Worm (Caenorhabditis elegans): ENCODE data around the gene C40H1.8.

C40H1.8 gene

ce11 chrIII:9314476-9314875, at the start of gene C40H1.8:
Gene C40H1.8, plus strand, starts transcription at chrIII:9314717.
- TF ChIP-seq flt-1 (GFP tag; IDR thresholded peaks at IDR 0.05) (no peak), tbx-11 (GFP tag; IDR thresholded peaks at IDR 0.05) (no peak), B0310.2 (tag; optimal IDR thresholded peaks at IDR 0.05) (no peak), aly-1 (tag; optimal IDR thresholded peaks at IDR 0.05) (no peak), hmg-4 (GFP tag; optimal IDR thresholded peaks at IDR 0.05) (no peak), F13C5.2 (tag; optimal IDR thresholded peaks at IDR 0.05) (no peak), ceh-13 (GFP tag; optimal IDR thresholded peaks at IDR 0.05) (no peak), pes-1 (GFP tag; IDR thresholded peaks at IDR 0.05) (no peak), ama-1 (optimal IDR thresholded peaks at IDR 0.05) (no peak), tbx-37 (GFP tag; conservative IDR thresholded peaks at IDR 0.05) (no peak), ets-7 (tag; optimal IDR thresholded peaks at IDR 0.05) (no peak)

DNA sequence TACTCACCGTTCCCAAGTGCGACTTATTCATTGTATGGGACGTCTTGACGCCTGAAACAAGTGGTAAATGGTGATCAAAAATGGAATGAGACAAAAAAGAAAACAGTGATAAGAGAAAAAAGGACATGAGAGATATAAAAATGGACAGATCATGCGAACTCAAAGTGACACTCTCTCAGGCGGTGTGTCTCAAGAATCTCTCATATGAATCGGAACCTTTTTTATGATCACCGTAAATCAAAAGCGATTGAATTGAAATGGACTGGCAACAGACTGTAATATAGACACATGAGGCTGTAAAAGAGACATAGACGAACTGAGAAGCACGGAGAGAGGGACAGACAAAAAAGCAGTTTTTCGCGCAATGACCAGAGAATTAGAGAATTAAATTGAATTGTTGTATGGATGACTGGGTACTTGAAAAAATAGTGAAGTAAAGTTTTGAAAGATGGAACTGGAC, 45.5 kb upstream of the C40H1.8 start, which contains the start of gene clip-1:
TSS of gene clip-1 (minus strand) at position 51 of the 460 bp plus-strand sequence.
- TF ChIP-seq hmbx-1 (tag; optimal IDR thresholded peaks at IDR 0.05) (no peak), ets-7 (tag; optimal IDR thresholded peaks at IDR 0.05) (no peak), hmg-4 (GFP tag; optimal IDR thresholded peaks at IDR 0.05) (no peak), B0310.2 (tag; optimal IDR thresholded peaks at IDR 0.05) (no peak), aly-1 (tag; optimal IDR thresholded peaks at IDR 0.05) (no peak), pes-1 (GFP tag; IDR thresholded peaks at IDR 0.05) (no peak), hnd-1 (tag; optimal IDR thresholded peaks at IDR 0.05) (no peak), ceh-13 (GFP tag; optimal IDR thresholded peaks at IDR 0.05) (no peak), tra-4 (tag; optimal IDR thresholded peaks at IDR 0.05) (no peak), flt-1 (GFP tag; IDR thresholded peaks at IDR 0.05) (no peak), scrt-1 (GFP tag; IDR thresholded peaks at IDR 0.05) (no peak), F13C5.2 (tag; optimal IDR thresholded peaks at IDR 0.05) (no peak), ceh-36 (tag; optimal IDR thresholded peaks at IDR 0.05) (no peak)

ce11 chrIII:9270183-9270582, 44.3 kb upstream of the C40H1.8 start:
- TF ChIP-seq ceh-13 (GFP tag; optimal IDR thresholded peaks at IDR 0.05): no peak
- TF ChIP-seq tbx-37 (GFP tag; conservative IDR thresholded peaks at IDR 0.05): no peak
- no peak for TF ChIP-seq scrt-1 (GFP tag; IDR thresholded peaks at IDR 0.05)
- no peak for TF ChIP-seq aly-1 (tag; optimal IDR thresholded peaks at IDR 0.05)
- TF ChIP-seq sea-1 (GFP tag; conservative IDR thresholded peaks at IDR 0.05): no peak
- TF ChIP-seq flt-1 (GFP tag; IDR thresholded peaks at IDR 0.05): no peak
- no peak for TF ChIP-seq ets-7 (tag; optimal IDR thresholded peaks at IDR 0.05)
- no peak for TF ChIP-seq hnd-1 (tag; optimal IDR thresholded peaks at IDR 0.05)
- TF ChIP-seq ceh-36 (tag; optimal IDR thresholded peaks at IDR 0.05): no peak
- TF ChIP-seq ama-1 (optimal IDR thresholded peaks at IDR 0.05): no peak

DNA sequence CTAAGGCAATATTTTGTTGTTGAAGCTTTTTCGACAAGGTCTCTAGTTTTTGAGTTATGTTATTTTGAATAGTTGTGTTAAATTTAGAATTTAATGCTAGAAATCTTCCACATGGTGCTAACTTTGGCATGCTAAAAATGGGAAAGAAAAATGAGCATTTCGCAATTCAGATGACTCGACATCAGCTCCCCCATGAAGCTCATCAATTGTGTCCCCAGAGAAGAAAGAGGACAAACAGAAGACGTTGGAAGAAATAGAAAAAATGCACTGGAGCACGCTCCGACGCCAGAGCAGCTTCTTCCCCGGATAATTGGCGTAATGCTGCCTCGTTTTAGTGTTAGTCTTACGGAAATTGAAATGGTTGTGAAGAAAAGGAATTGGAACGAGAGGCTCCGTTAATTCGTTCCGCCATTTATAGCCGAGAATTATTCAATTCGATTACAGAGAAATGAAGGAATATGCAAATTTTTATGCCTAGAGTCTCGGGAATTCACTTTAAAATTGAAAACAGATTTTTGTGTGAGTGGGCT, 43.1 kb upstream of the C40H1.8 start:
- TF ChIP-seq F13C5.2 (tag; optimal IDR thresholded peaks at IDR 0.05) (no peak), hnd-1 (tag; optimal IDR thresholded peaks at IDR 0.05) (no peak), tbx-37 (GFP tag; conservative IDR thresholded peaks at IDR 0.05) (no peak), ceh-13 (GFP tag; optimal IDR thresholded peaks at IDR 0.05) (no peak), pes-1 (GFP tag; IDR thresholded peaks at IDR 0.05) (no peak), tra-4 (tag; optimal IDR thresholded peaks at IDR 0.05) (no peak), ceh-36 (tag; optimal IDR thresholded peaks at IDR 0.05) (no peak), ets-7 (tag; optimal IDR thresholded peaks at IDR 0.05) (no peak)

DNA sequence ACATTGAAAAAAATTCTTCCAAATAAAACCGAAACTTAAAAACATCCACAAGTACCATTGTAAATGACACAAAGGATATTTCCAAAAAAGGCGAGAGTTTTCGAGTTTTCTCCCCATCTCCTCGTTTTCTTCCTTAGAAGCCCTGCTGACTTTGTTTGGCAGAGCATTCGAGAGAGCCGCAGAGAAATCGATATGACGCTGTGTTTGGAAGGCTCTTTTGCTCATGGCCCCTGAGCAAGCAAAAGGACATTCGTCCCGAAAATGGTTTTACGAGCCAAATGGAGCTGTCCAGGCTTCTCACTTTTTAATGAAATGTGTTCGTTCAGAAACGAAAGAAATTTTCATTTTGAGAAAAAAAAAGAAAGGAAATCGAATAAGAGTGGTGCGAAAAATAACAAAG, 42.4 kb upstream of the C40H1.8 start:
- no peak for TF ChIP-seq flt-1 (GFP tag; IDR thresholded peaks at IDR 0.05)
- no peak for TF ChIP-seq F13C5.2 (tag; optimal IDR thresholded peaks at IDR 0.05)
- TF ChIP-seq tbx-37 (GFP tag; conservative IDR thresholded peaks at IDR 0.05): no peak
- TF ChIP-seq ceh-13 (GFP tag; optimal IDR thresholded peaks at IDR 0.05): no peak
- TF ChIP-seq pes-1 (GFP tag; IDR thresholded peaks at IDR 0.05): no peak
- TF ChIP-seq B0310.2 (tag; optimal IDR thresholded peaks at IDR 0.05): no peak
- TF ChIP-seq ets-7 (tag; optimal IDR thresholded peaks at IDR 0.05): no peak
- TF ChIP-seq sea-1 (GFP tag; conservative IDR thresholded peaks at IDR 0.05): no peak

DNA sequence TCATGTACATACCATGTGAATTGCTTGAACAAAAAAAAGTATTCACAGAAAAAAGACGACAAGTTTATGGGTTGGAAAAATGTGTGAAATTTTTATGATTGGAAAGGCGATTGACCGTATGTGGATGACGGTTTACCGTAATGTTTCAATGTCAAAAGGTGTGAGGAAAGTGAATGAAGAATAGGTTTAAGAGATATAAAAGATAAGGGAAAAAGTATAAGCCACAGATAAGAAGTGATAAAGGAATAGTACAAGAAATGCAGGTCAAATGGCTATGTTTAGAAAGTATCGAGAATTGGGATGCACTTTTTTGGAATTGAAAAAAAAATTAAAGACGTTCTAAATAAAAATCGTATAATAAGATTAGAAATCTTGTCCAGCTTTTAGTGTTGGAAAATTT, 36.7 kb upstream of the C40H1.8 start:
- TF ChIP-seq ceh-13 (GFP tag; optimal IDR thresholded peaks at IDR 0.05) (no peak), ceh-36 (tag; optimal IDR thresholded peaks at IDR 0.05) (no peak), tbx-11 (GFP tag; IDR thresholded peaks at IDR 0.05) (no peak), ama-1 (optimal IDR thresholded peaks at IDR 0.05) (no peak), flt-1 (GFP tag; IDR thresholded peaks at IDR 0.05) (no peak), scrt-1 (GFP tag; IDR thresholded peaks at IDR 0.05) (no peak), B0310.2 (tag; optimal IDR thresholded peaks at IDR 0.05) (no peak), hmbx-1 (tag; optimal IDR thresholded peaks at IDR 0.05) (no peak), hnd-1 (tag; optimal IDR thresholded peaks at IDR 0.05) (no peak), sea-1 (GFP tag; conservative IDR thresholded peaks at IDR 0.05) (no peak), hmg-4 (GFP tag; optimal IDR thresholded peaks at IDR 0.05) (no peak), ets-7 (tag; optimal IDR thresholded peaks at IDR 0.05) (no peak), tra-4 (tag; optimal IDR thresholded peaks at IDR 0.05) (no peak), F13C5.2 (tag; optimal IDR thresholded peaks at IDR 0.05) (no peak), tbx-37 (GFP tag; conservative IDR thresholded peaks at IDR 0.05) (no peak), aly-1 (tag; optimal IDR thresholded peaks at IDR 0.05) (no peak), pes-1 (GFP tag; IDR thresholded peaks at IDR 0.05) (no peak)

- TF ChIP-seq sea-1 (GFP tag; conservative IDR thresholded peaks at IDR 0.05) (no peak), ets-7 (tag; optimal IDR thresholded peaks at IDR 0.05) (no peak), hnd-1 (tag; optimal IDR thresholded peaks at IDR 0.05) (no peak), flt-1 (GFP tag; IDR thresholded peaks at IDR 0.05) (no peak), F13C5.2 (tag; optimal IDR thresholded peaks at IDR 0.05) (no peak), hmg-4 (GFP tag; optimal IDR thresholded peaks at IDR 0.05) (no peak), hmbx-1 (tag; optimal IDR thresholded peaks at IDR 0.05) (no peak), tbx-11 (GFP tag; IDR thresholded peaks at IDR 0.05) (no peak)
Observed at ce11 chrIII:9281480-9281879, 33.0 kb upstream of the C40H1.8 start, which contains the start of gene fozi-1. Gene fozi-1, plus strand, starts transcription at chrIII:9281780.

- TF ChIP-seq flt-1 (GFP tag; IDR thresholded peaks at IDR 0.05) (no peak), hnd-1 (tag; optimal IDR thresholded peaks at IDR 0.05) (no peak), aly-1 (tag; optimal IDR thresholded peaks at IDR 0.05) (no peak), pes-1 (GFP tag; IDR thresholded peaks at IDR 0.05) (no peak), ets-7 (tag; optimal IDR thresholded peaks at IDR 0.05) (no peak)
Observed at ce11 chrIII:9288540-9288939, 26.0 kb upstream of the C40H1.8 start.

Measured in whole organism, early embryonic.